Worm (Caenorhabditis elegans) whole organism, young adult: ENCODE data around the gene ZK1058.3.

Experiments
- C17E4.6 ChIP-seq: fragments of 200-800 bp; sonication (Bioruptor generic); IDR thresholded peaks from 2 replicates; pipeline ENCODE4 v1.3.6; 2022; ENCODE audit warnings: missing genetic modification reagents, missing genetic modification characterization, missing compliant biosample characterization
- F33H1.4 ChIP-seq: fragments of 200-800 bp; sonication (Bioruptor generic); IDR thresholded peaks from 2 replicates; pipeline ENCODE4 v1.3.6; 2022; ENCODE audit warnings: missing genetic modification reagents, missing genetic modification characterization, missing compliant biosample characterization
- F39B2.1 ChIP-seq: fragments of 200-800 bp; sonication (Bioruptor generic); IDR thresholded peaks from 2 replicates; pipeline ENCODE4 v1.3.6; 2022; ENCODE audit warnings: missing genetic modification reagents, missing genetic modification characterization, missing compliant biosample characterization
- F49E8.2 ChIP-seq: sonication (generic microtip); optimal IDR thresholded peaks from 3 replicates; lab custom pipeline; 2017; ENCODE audit warnings: missing genetic modification characterization, mild to moderate bottlenecking, missing compliant biosample characterization, antibody characterized with exemption, moderate library complexity; ENCODE audit not compliant: insufficient read depth
- F57A8.1 ChIP-seq: fragments of 200-800 bp; sonication (Bioruptor generic); optimal IDR thresholded peaks from 2 replicates; lab custom pipeline; 2018; ENCODE audit warnings: mild to moderate bottlenecking, missing genetic modification characterization, moderate library complexity, missing compliant biosample characterization
- Y53G8AR.9 ChIP-seq: fragments of 200-800 bp; sonication (Bioruptor generic); conservative IDR thresholded peaks from 2 replicates; pipeline ENCODE4 v1.3.6; 2022; ENCODE audit warnings: missing genetic modification reagents, missing genetic modification characterization, missing compliant biosample characterization
- Y79H2A.3 ChIP-seq: fragments of 200-800 bp; sonication (Bioruptor generic); conservative IDR thresholded peaks from 2 replicates; pipeline ENCODE4 v1.3.6; 2022; ENCODE audit warnings: missing genetic modification reagents, missing genetic modification characterization, missing compliant biosample characterization
- Y95B8A.8 ChIP-seq: fragments of 200-800 bp; sonication (Bioruptor generic); IDR thresholded peaks from 2 replicates; pipeline ENCODE4 v1.3.6; 2022; ENCODE audit warnings: missing genetic modification reagents, missing genetic modification characterization, missing compliant biosample characterization
- akir-1 ChIP-seq: fragments of 200-800 bp; sonication (Bioruptor generic); optimal IDR thresholded peaks from 2 replicates; lab custom pipeline; 2018; ENCODE audit warnings: mild to moderate bottlenecking, missing genetic modification characterization, moderate library complexity, missing compliant biosample characterization
- aptf-3 ChIP-seq: fragments of 200-800 bp; sonication (Bioruptor generic); IDR thresholded peaks from 2 replicates; pipeline ENCODE4 v1.3.6; 2022; ENCODE audit warnings: missing genetic modification characterization, missing compliant biosample characterization
- atf-7 ChIP-seq: sonication (generic microtip); optimal IDR thresholded peaks from 2 replicates; lab custom pipeline; 2017; ENCODE audit warnings: mild to moderate bottlenecking, missing genetic modification characterization, missing compliant biosample characterization
- attf-3 ChIP-seq: fragments of 200-800 bp; sonication (Bioruptor generic); conservative IDR thresholded peaks from 2 replicates; pipeline ENCODE4 v1.3.6; 2022; ENCODE audit warnings: missing genetic modification reagents, missing genetic modification characterization, missing compliant biosample characterization
- attf-5 ChIP-seq: fragments of 200-800 bp; sonication (Bioruptor generic); optimal IDR thresholded peaks from 2 replicates; lab custom pipeline; 2018; ENCODE audit warnings: mild to moderate bottlenecking, missing genetic modification characterization, missing compliant biosample characterization
- attf-6 ChIP-seq: fragments of 200-800 bp; sonication (Bioruptor generic); IDR thresholded peaks from 2 replicates; pipeline ENCODE4 v1.3.6; 2022; ENCODE audit warnings: missing genetic modification reagents, missing genetic modification characterization, missing compliant biosample characterization
- bed-1 ChIP-seq: fragments of 200-800 bp; sonication (Bioruptor generic); IDR thresholded peaks from 2 replicates; pipeline ENCODE4 v1.3.6; 2022; ENCODE audit warnings: missing genetic modification reagents, missing genetic modification characterization, missing compliant biosample characterization
- ccch-3 ChIP-seq: fragments of 200-800 bp; sonication (Bioruptor generic); optimal IDR thresholded peaks from 2 replicates; lab custom pipeline; 2018; ENCODE audit warnings: mild to moderate bottlenecking, missing genetic modification characterization, missing compliant biosample characterization
- ceh-27 ChIP-seq: fragments of 200-800 bp; sonication (Bioruptor generic); optimal IDR thresholded peaks from 2 replicates; lab custom pipeline; 2018; ENCODE audit warnings: mild to moderate bottlenecking, missing genetic modification characterization, moderate library complexity, missing compliant biosample characterization
- ceh-79 ChIP-seq: sonication (generic microtip); optimal IDR thresholded peaks from 2 replicates; lab custom pipeline; 2017; ENCODE audit warnings: mild to moderate bottlenecking, missing genetic modification characterization, missing compliant biosample characterization
- efl-1 ChIP-seq: fragments of 150-350 bp; optimal IDR thresholded peaks from 2 replicates; lab custom pipeline; 2014; ENCODE audit warnings: missing biosample characterization, missing genetic modification reagents, missing genetic modification characterization
- egl-18 ChIP-seq: fragments of 200-800 bp; sonication (Bioruptor generic); IDR thresholded peaks from 2 replicates; pipeline ENCODE4 v1.3.6; 2022; ENCODE audit warnings: missing genetic modification reagents, missing genetic modification characterization, missing compliant biosample characterization
- ekl-4 ChIP-seq: fragments of 200-800 bp; sonication (Bioruptor generic); IDR thresholded peaks from 2 replicates; pipeline ENCODE4 v1.3.6; 2022; ENCODE audit warnings: missing genetic modification reagents, missing genetic modification characterization, missing compliant biosample characterization
- hmg-1.2 ChIP-seq: fragments of 200-800 bp; sonication (Bioruptor generic); IDR thresholded peaks from 2 replicates; pipeline ENCODE4 v1.3.6; 2022; ENCODE audit warnings: missing genetic modification reagents, missing genetic modification characterization, missing compliant biosample characterization
- lag-1 ChIP-seq: fragments of 200-800 bp; sonication (Bioruptor generic); IDR thresholded peaks from 2 replicates; pipeline ENCODE4 v1.3.6; 2022; ENCODE audit warnings: missing genetic modification reagents, missing genetic modification characterization, missing compliant biosample characterization
- let-526 ChIP-seq: fragments of 200-800 bp; sonication (Bioruptor generic); IDR thresholded peaks from 2 replicates; pipeline ENCODE4 v1.3.6; 2022; ENCODE audit warnings: missing genetic modification reagents, missing genetic modification characterization, missing compliant biosample characterization
- lin-26 ChIP-seq: fragments of 200-800 bp; sonication (Bioruptor generic); IDR thresholded peaks from 2 replicates; pipeline ENCODE4 v1.3.6; 2022; ENCODE audit warnings: missing genetic modification reagents, missing genetic modification characterization, missing compliant biosample characterization
- lir-1 ChIP-seq: fragments of 200-800 bp; sonication (Bioruptor generic); conservative IDR thresholded peaks from 2 replicates; pipeline ENCODE4 v1.3.6; 2022; ENCODE audit warnings: missing genetic modification reagents, missing genetic modification characterization, missing compliant biosample characterization
- lsl-1 ChIP-seq: fragments of 200-800 bp; sonication (Bioruptor generic); optimal IDR thresholded peaks from 2 replicates; lab custom pipeline; 2018; ENCODE audit warnings: mild to moderate bottlenecking, missing genetic modification characterization, moderate library complexity, missing compliant biosample characterization
- madf-8 ChIP-seq: fragments of 200-800 bp; sonication (Bioruptor generic); conservative IDR thresholded peaks from 2 replicates; pipeline ENCODE4 v1.3.6; 2022; ENCODE audit warnings: missing genetic modification reagents, missing genetic modification characterization, missing compliant biosample characterization
- nhr-179 ChIP-seq: sonication (generic microtip); optimal IDR thresholded peaks from 2 replicates; lab custom pipeline; 2016; ENCODE audit warnings: mild to moderate bottlenecking, missing genetic modification characterization, missing compliant biosample characterization
- nhr-80 ChIP-seq: sonication (generic microtip); optimal IDR thresholded peaks from 2 replicates; lab custom pipeline; 2016; ENCODE audit warnings: missing genetic modification characterization, missing compliant biosample characterization
- pbrm-1 ChIP-seq: fragments of 200-800 bp; sonication (Bioruptor generic); IDR thresholded peaks from 2 replicates; pipeline ENCODE4 v1.3.6; 2022; ENCODE audit warnings: missing genetic modification reagents, missing genetic modification characterization, missing compliant biosample characterization
- pha-4 ChIP-seq: fragments of 150-350 bp; sonication (generic microtip); optimal IDR thresholded peaks from 2 replicates; lab custom pipeline; 2014; ENCODE audit warnings: missing biosample characterization, missing genetic modification reagents, missing genetic modification characterization
- snpc-4 ChIP-seq, 5 experiments: fragments of 150-350 bp in 1 of 5; sonication (generic microtip) in 4 of 5; optimal IDR thresholded peaks; 2 replicates each; lab custom pipeline; 2014 to 2018; ENCODE audit warnings: missing genetic modification characterization in 5 of 5, missing biosample characterization in 3 of 5, antibody characterized with exemption in 2 of 5, mild to moderate bottlenecking in 2 of 5, missing compliant biosample characterization in 2 of 5, missing genotype in 2 of 5, moderate library complexity in 2 of 5, missing genetic modification reagents in 1 of 5
- somi-1 ChIP-seq: fragments of 200-800 bp; sonication (Bioruptor generic); optimal IDR thresholded peaks from 2 replicates; lab custom pipeline; 2018; ENCODE audit warnings: mild to moderate bottlenecking, missing genetic modification characterization, missing compliant biosample characterization
- tbx-9 ChIP-seq: sonication (generic microtip); optimal IDR thresholded peaks from 2 replicates; lab custom pipeline; 2016; ENCODE audit warnings: borderline replicate concordance, missing genetic modification characterization, inconsistent platforms, missing compliant biosample characterization
- tlf-1 ChIP-seq: fragments of 200-800 bp; sonication (Bioruptor generic); optimal IDR thresholded peaks from 2 replicates; lab custom pipeline; 2018; ENCODE audit warnings: mild to moderate bottlenecking, missing genetic modification characterization, missing compliant biosample characterization
- xnd-1 ChIP-seq: sonication (generic microtip); optimal IDR thresholded peaks from 2 replicates; lab custom pipeline; 2016; ENCODE audit warnings: missing genotype, missing genetic modification reagents, missing genetic modification characterization, missing compliant biosample characterization
- ztf-25 ChIP-seq: fragments of 200-800 bp; sonication (Bioruptor generic); IDR thresholded peaks from 2 replicates; pipeline ENCODE4 v1.3.6; 2022; ENCODE audit warnings: missing genetic modification reagents, missing genetic modification characterization, missing compliant biosample characterization
- ztf-26 ChIP-seq: sonication (generic microtip); optimal IDR thresholded peaks from 2 replicates; lab custom pipeline; 2017; ENCODE audit warnings: missing genetic modification characterization, missing compliant biosample characterization
- ztf-28 ChIP-seq: fragments of 200-800 bp; sonication (Bioruptor generic); IDR thresholded peaks from 2 replicates; pipeline ENCODE4 v1.3.6; 2022; ENCODE audit warnings: missing genetic modification reagents, missing genetic modification characterization, missing compliant biosample characterization
- ztf-6 ChIP-seq: fragments of 200-800 bp; sonication (Bioruptor generic); IDR thresholded peaks from 2 replicates; pipeline ENCODE4 v1.3.6; 2022; ENCODE audit warnings: missing genetic modification reagents, missing genetic modification characterization, missing compliant biosample characterization

ZK1058.3 gene

DNA sequence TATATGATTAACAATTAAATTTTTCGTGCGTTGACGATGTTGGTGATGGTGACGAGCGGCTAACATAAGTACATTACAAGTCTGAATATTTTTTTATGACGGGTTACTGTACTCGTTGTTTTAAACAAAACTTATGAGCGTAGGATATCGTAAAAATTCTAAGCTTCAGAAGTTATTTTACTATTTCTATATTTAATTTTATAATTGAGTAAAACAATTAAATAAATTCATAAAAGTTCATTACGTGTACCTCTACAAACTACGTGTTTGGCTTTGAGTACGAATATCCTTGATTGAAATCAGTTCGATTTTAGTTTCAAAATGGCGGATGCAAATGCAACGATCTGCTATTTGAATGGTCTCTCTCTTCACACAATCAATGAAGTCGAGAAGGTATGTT, 9.5 kb downstream of the ZK1058.3 start, which contains the start of gene F37A8.1 (continued):
- no peak for TF ChIP-seq xnd-1
- TF ChIP-seq lsl-1 (GFP tag; lab: Kevin White, UChicago) = no peak
- TF ChIP-seq lag-1 (GFP tag; lab: Robert Waterston, UW) = no peak
- no peak for TF ChIP-seq snpc-4 (GFP tag; optimal IDR thresholded peaks at IDR 0.05; lab: Kevin White, UChicago)
- no peak for TF ChIP-seq snpc-4 (tag; optimal IDR thresholded peaks at IDR 0.05; lab: Kevin White, UChicago)
- no peak for TF ChIP-seq efl-1 (GFP tag; lab: Kevin White, UChicago)

DNA sequence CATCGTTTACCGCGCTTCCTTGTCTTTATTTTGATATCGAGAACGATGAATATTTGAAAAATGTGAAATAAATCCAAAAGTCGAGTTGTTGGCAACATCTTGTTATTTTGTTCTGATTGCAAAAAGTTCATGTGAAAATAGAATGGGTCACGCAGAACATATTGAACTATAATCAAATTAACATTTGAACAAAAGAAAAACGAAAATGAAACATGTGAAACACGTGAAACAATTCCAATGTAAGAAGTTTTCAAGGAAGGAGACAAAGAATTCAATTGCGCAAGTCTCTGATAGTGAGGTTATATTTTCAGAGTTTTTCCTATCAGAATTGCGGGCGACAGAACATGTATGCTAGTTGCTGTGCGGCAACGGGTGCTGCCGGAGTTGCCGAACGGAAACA, 12.8 kb downstream of the ZK1058.3 start, which contains the start of gene F37A8.2:
F37A8.2 (minus strand) TSS at position 101 of the 400 bp plus-strand sequence.
- TF ChIP-seq ccch-3 (GFP tag; lab: Kevin White, UChicago) (no peak), aptf-3 (GFP tag; lab: Robert Waterston, UW) (no peak), attf-6 (GFP tag; lab: Robert Waterston, UW) (no peak), ztf-25 (GFP tag; lab: Robert Waterston, UW) (no peak), F57A8.1 (GFP tag; lab: Kevin White, UChicago) (no peak), madf-8 (GFP tag; lab: Robert Waterston, UW) (no peak), F39B2.1 (GFP tag; lab: Robert Waterston, UW) (no peak), bed-1 (GFP tag; lab: Robert Waterston, UW) (no peak), nhr-179 (tag; lab: Kevin White, UChicago) (no peak), ztf-6 (GFP tag; lab: Robert Waterston, UW) (no peak), C17E4.6 (GFP tag; lab: Robert Waterston, UW) (no peak), lin-26 (GFP tag; lab: Robert Waterston, UW) (no peak), ceh-27 (GFP tag; lab: Kevin White, UChicago) (no peak), ceh-79 (no peak), ztf-28 (GFP tag; lab: Robert Waterston, UW) (no peak), F33H1.4 (GFP tag; lab: Robert Waterston, UW) (no peak), let-526 (GFP tag; lab: Robert Waterston, UW) (no peak), atf-7 (no peak)

DNA sequence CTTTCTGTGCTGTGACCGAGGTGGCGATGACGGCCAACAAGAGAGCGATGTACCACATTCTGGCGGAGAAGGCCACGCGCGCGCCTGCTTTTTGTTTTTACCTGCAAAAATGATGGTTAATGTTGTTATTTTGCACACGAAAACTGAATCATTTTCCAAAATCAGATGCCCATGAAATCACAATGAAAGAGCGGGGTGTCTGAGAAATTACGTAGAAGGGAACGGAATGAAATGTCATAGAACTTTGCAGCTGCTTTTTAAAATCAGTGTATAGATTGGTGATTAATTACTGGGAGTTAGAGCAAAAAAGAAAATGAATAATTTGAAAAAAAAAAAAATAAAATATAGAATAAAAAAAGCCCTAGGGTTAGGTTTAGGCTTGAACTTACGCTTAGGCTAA, 17.1 kb downstream of the ZK1058.3 start, which contains the start of gene npl-10:
npl-10 (minus strand) TSS at position 101 of the 400 bp plus-strand sequence.
- TF ChIP-seq tbx-9 = no peak

DNA sequence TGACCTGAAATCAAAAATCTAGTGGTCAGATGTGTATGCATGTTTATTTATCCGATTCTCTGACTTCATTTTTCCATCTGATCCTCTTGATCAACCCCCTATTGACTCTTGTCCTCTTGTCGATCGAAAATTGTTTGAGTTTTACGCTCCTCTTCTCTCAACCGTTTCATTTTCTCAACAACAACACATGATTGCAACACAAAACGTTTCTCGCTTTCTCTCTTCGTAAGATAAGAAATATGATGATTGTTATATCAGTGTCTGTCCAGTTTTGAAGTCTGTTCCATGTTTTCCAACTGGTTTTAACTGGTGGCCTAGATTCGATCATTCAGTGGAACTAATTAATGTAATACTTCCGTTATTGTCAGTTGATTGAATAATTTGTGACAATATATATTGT, 33.4 kb downstream of the ZK1058.3 start:
- TF ChIP-seq tlf-1 (GFP tag; lab: Kevin White, UChicago) = no peak
- peak; percentile 52 for TF ChIP-seq nhr-80

DNA sequence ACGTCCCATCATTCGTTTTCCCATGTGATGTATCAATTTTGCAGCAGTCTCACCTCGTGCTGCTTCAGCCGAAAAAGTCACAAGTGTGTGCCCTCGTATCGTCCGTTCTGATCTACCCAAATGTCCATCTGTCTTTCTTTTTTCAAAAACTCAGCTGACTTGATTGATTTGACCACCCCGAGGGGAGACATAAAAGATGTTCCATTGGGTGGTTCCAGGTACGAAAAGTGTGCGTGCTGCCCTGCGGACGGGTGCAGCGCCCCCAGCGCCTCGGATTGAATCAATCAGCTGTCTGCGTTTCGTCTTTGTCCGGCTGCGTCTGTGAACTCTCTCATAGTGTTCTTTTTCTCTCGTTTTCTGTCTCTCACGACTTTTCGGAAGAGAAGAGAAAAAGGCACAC, 34.6 kb downstream of the ZK1058.3 start:
- TF ChIP-seq tlf-1 (GFP tag; lab: Kevin White, UChicago) (no peak), pbrm-1 (peak; percentile 35; the same call in 1 of the 2 replicates), Y53G8AR.9 (GFP tag; lab: Robert Waterston, UW) (0 out of 2 replicates have a peak, but pooled peaks have one; percentile 22), ztf-26 (tag; lab: Kevin White, UChicago) (peak; percentile 29), akir-1 (GFP tag; lab: Kevin White, UChicago) (no peak), attf-3 (GFP tag; lab: Robert Waterston, UW) (0 out of 2 replicates have a peak, but pooled peaks have one; percentile 29), somi-1 (GFP tag; lab: Kevin White, UChicago) (peak; percentile 71), ceh-27 (GFP tag; lab: Kevin White, UChicago) (peak; percentile 38), Y79H2A.3 (GFP tag; lab: Robert Waterston, UW) (0 out of 2 replicates have a peak, but pooled peaks have one; percentile 42), hmg-1.2 (peak; percentile 74; the same call in 1 of the 2 replicates), ekl-4 (GFP tag; lab: Robert Waterston, UW) (no peak), nhr-80 (peak; percentile 61), F49E8.2 (tag; lab: Kevin White, UChicago) (no peak), Y95B8A.8 (GFP tag; lab: Robert Waterston, UW) (peak; percentile 69; the same call in 1 of the 2 replicates), egl-18 (GFP tag; lab: Robert Waterston, UW) (no peak), lir-1 (peak; percentile 53; the same call in 1 of the 2 replicates), pha-4 (tag; lab: Kevin White, UChicago) (no peak), F33H1.4 (GFP tag; lab: Robert Waterston, UW) (no peak), snpc-4 (GFP tag; optimal IDR thresholded peaks at IDR 0.05; lab: Kevin White, UChicago) (no peak), snpc-4 (tag; optimal IDR thresholded peaks at IDR 0.05; lab: Kevin White, UChicago) (peak in 1 of 4 experiments; percentile 20), attf-5 (GFP tag; lab: Kevin White, UChicago) (peak; percentile 79)
